Fruit fly (Drosophila melanogaster) whole organism, embryonic: ENCODE data around the gene CG11970.

ENCODE experiments used
- ATbp ChIP-seq: fragments of 200-800 bp; sonication (Bioruptor generic); optimal IDR thresholded peaks from 2 replicates; lab custom pipeline; 2017; ENCODE audit warnings: missing biosample characterization, mild to moderate bottlenecking, missing genetic modification characterization, missing genetic modification reagents
- Atf6 ChIP-seq: fragments of 200-800 bp; sonication (Bioruptor generic); IDR thresholded peaks from 2 replicates; pipeline ENCODE4 v1.3.6; 2022; ENCODE audit warnings: missing biosample characterization, missing genetic modification characterization
- CG11398 ChIP-seq: fragments of 200-800 bp; sonication (Bioruptor generic); optimal IDR thresholded peaks from 2 replicates; lab custom pipeline; 2016; ENCODE audit warnings: missing biosample characterization, missing genetic modification characterization
- CG12299 ChIP-seq: fragments of 200-800 bp; sonication (Bioruptor generic); optimal IDR thresholded peaks from 2 replicates; lab custom pipeline; 2018; ENCODE audit warnings: missing biosample characterization, mild to moderate bottlenecking, missing genetic modification characterization
- CG1233 ChIP-seq: fragments of 200-800 bp; sonication (Bioruptor generic); optimal IDR thresholded peaks from 4 replicates; lab custom pipeline; 2018; ENCODE audit warnings: missing biosample characterization, mild to moderate bottlenecking, missing genetic modification characterization
- CG12659 ChIP-seq: fragments of 200-800 bp; sonication (Bioruptor generic); optimal IDR thresholded peaks from 3 replicates; lab custom pipeline; 2017; ENCODE audit warnings: mild to moderate bottlenecking, missing biosample characterization, missing genetic modification reagents, missing genetic modification characterization
- CG12744 ChIP-seq: fragments of 200-800 bp; sonication (Bioruptor generic); optimal IDR thresholded peaks from 2 replicates; lab custom pipeline; 2016; ENCODE audit warnings: missing biosample characterization, missing genetic modification characterization
- CG15479 ChIP-seq: fragments of 200-800 bp; sonication (Bioruptor generic); optimal IDR thresholded peaks from 3 replicates; lab custom pipeline; 2019; ENCODE audit warnings: missing biosample characterization, mild to moderate bottlenecking, missing genetic modification characterization, moderate library complexity
- CG15514 ChIP-seq: fragments of 200-800 bp; sonication (Bioruptor generic); optimal IDR thresholded peaks from 3 replicates; lab custom pipeline; 2017; ENCODE audit warnings: missing biosample characterization, missing genetic modification characterization, mild to moderate bottlenecking, moderate library complexity, missing genetic modification reagents
- CG15601 ChIP-seq: fragments of 200-800 bp; sonication (Bioruptor generic); optimal IDR thresholded peaks from 3 replicates; lab custom pipeline; 2019; ENCODE audit warnings: missing biosample characterization, mild to moderate bottlenecking, missing genetic modification characterization, moderate library complexity
- CG17802 ChIP-seq: fragments of 200-800 bp; sonication (Bioruptor generic); optimal IDR thresholded peaks from 2 replicates; lab custom pipeline; 2018; ENCODE audit warnings: missing biosample characterization, mild to moderate bottlenecking, missing genetic modification characterization, moderate library complexity
- CG2116 ChIP-seq: fragments of 200-800 bp; sonication (Bioruptor generic); optimal IDR thresholded peaks from 3 replicates; lab custom pipeline; 2018; ENCODE audit warnings: missing biosample characterization, mild to moderate bottlenecking, missing genetic modification characterization
- CG3163 ChIP-seq: fragments of 200-800 bp; sonication (Bioruptor generic); optimal IDR thresholded peaks from 3 replicates; lab custom pipeline; 2016; ENCODE audit warnings: missing biosample characterization, missing genetic modification characterization
- CG3838 ChIP-seq: fragments of 200-800 bp; sonication (Bioruptor generic); optimal IDR thresholded peaks from 3 replicates; lab custom pipeline; 2016; ENCODE audit warnings: missing biosample characterization, missing genetic modification characterization
- CG4617 ChIP-seq: fragments of 200-800 bp; sonication (Bioruptor generic); optimal IDR thresholded peaks from 3 replicates; lab custom pipeline; 2016; ENCODE audit warnings: missing biosample characterization, missing genetic modification characterization, borderline replicate concordance
- CG5180 ChIP-seq: fragments of 200-800 bp; sonication (Bioruptor generic); optimal IDR thresholded peaks from 3 replicates; lab custom pipeline; 2017; ENCODE audit warnings: missing biosample characterization, missing genetic modification characterization, mild to moderate bottlenecking, moderate library complexity, missing genetic modification reagents
- CG6813 ChIP-seq: fragments of 200-800 bp; sonication (Bioruptor generic); optimal IDR thresholded peaks from 2 replicates; lab custom pipeline; 2017; ENCODE audit warnings: missing biosample characterization, missing genetic modification characterization, mild to moderate bottlenecking, moderate library complexity, missing genetic modification reagents
- CG7556 ChIP-seq: fragments of 200-800 bp; sonication (Bioruptor generic); optimal IDR thresholded peaks from 2 replicates; lab custom pipeline; 2017; ENCODE audit warnings: missing biosample characterization, mild to moderate bottlenecking, missing genetic modification characterization
- CG8359 ChIP-seq: fragments of 200-800 bp; sonication (Bioruptor generic); optimal IDR thresholded peaks from 2 replicates; lab custom pipeline; 2017; ENCODE audit warnings: missing biosample characterization, mild to moderate bottlenecking, missing genetic modification characterization, borderline replicate concordance
- CG9609 ChIP-seq: fragments of 200-800 bp; sonication (Bioruptor generic); optimal IDR thresholded peaks from 3 replicates; lab custom pipeline; 2016; ENCODE audit warnings: missing biosample characterization, missing genetic modification characterization
- CHES-1-like ChIP-seq: fragments of 200-800 bp; sonication (Bioruptor generic); optimal IDR thresholded peaks from 2 replicates; lab custom pipeline; 2016; ENCODE audit warnings: missing biosample characterization, missing genetic modification characterization
- CoRest ChIP-seq: fragments of 200-800 bp; sonication (Bioruptor generic); optimal IDR thresholded peaks from 3 replicates; lab custom pipeline; 2018; ENCODE audit warnings: missing biosample characterization, mild to moderate bottlenecking, missing genetic modification characterization, moderate library complexity
- HLHmδ ChIP-seq: fragments of 200-800 bp; sonication (Bioruptor generic); optimal IDR thresholded peaks from 2 replicates; lab custom pipeline; 2018; ENCODE audit warnings: missing biosample characterization, mild to moderate bottlenecking, missing genetic modification characterization, moderate library complexity
- Hmr ChIP-seq: fragments of 200-800 bp; sonication (Bioruptor generic); optimal IDR thresholded peaks from 3 replicates; lab custom pipeline; 2017; ENCODE audit warnings: mild to moderate bottlenecking, missing biosample characterization, missing genetic modification reagents, missing genetic modification characterization
- Max ChIP-seq: fragments of 200-800 bp; sonication (Bioruptor generic); optimal IDR thresholded peaks from 2 replicates; lab custom pipeline; 2016; ENCODE audit warnings: missing biosample characterization, mild to moderate bottlenecking, missing genetic modification characterization
- NK7.1 ChIP-seq: fragments of 200-800 bp; sonication (Bioruptor generic); optimal IDR thresholded peaks from 3 replicates; lab custom pipeline; 2016; ENCODE audit warnings: missing biosample characterization, missing genetic modification characterization
- Nf-YB ChIP-seq: fragments of 200-800 bp; sonication (Bioruptor generic); optimal IDR thresholded peaks from 3 replicates; lab custom pipeline; 2019; ENCODE audit warnings: missing biosample characterization, mild to moderate bottlenecking, missing genetic modification characterization, moderate library complexity
- Sry-δ ChIP-seq: fragments of 200-800 bp; sonication (Bioruptor generic); optimal IDR thresholded peaks from 2 replicates; lab custom pipeline; 2016; ENCODE audit warnings: missing biosample characterization, missing genetic modification characterization
- Xbp1 ChIP-seq: fragments of 200-800 bp; sonication (Bioruptor generic); optimal IDR thresholded peaks from 3 replicates; lab custom pipeline; 2016; ENCODE audit warnings: missing biosample characterization, mild to moderate bottlenecking, missing genetic modification characterization
- bowl ChIP-seq: fragments of 200-800 bp; sonication (Bioruptor generic); IDR thresholded peaks from 2 replicates; pipeline ENCODE4 v1.3.6; 2022; ENCODE audit warnings: missing biosample characterization, missing genetic modification characterization
- bsh ChIP-seq, 2 experiments: fragments of 200-800 bp; sonication (Bioruptor generic); optimal IDR thresholded peaks; 2 replicates each; lab custom pipeline; 2017 to 2018; ENCODE audit warnings: mild to moderate bottlenecking in 2 of 2, missing biosample characterization in 2 of 2, missing genetic modification characterization in 2 of 2, moderate library complexity in 1 of 2
- chif ChIP-seq, 2 experiments: fragments of 200-800 bp; sonication (Bioruptor generic); optimal IDR thresholded peaks; 3 replicates each; lab custom pipeline; 2016; ENCODE audit warnings: missing biosample characterization in 2 of 2, missing genetic modification characterization in 2 of 2
- chm ChIP-seq: fragments of 200-800 bp; sonication (Bioruptor generic); IDR thresholded peaks from 2 replicates; pipeline ENCODE4 v1.3.6; 2022; ENCODE audit warnings: missing biosample characterization, missing genetic modification characterization
- corto ChIP-seq: fragments of 200-800 bp; sonication (Bioruptor generic); optimal IDR thresholded peaks from 2 replicates; lab custom pipeline; 2016; ENCODE audit warnings: missing biosample characterization, mild to moderate bottlenecking, missing genetic modification characterization, moderate library complexity
- dmrt11E ChIP-seq: fragments of 200-800 bp; sonication (Bioruptor generic); optimal IDR thresholded peaks from 3 replicates; lab custom pipeline; 2018; ENCODE audit warnings: missing biosample characterization, mild to moderate bottlenecking, missing genetic modification characterization, moderate library complexity
- dpn ChIP-seq, 2 experiments: fragments of 200-800 bp; sonication (Bioruptor generic); optimal IDR thresholded peaks; 3 replicates each; lab custom pipeline; 2016; ENCODE audit warnings: missing biosample characterization in 2 of 2, missing genetic modification characterization in 2 of 2
- fd3F ChIP-seq: fragments of 200-800 bp; sonication (Bioruptor generic); optimal IDR thresholded peaks from 2 replicates; lab custom pipeline; 2018; ENCODE audit warnings: missing biosample characterization, mild to moderate bottlenecking, missing genetic modification characterization, moderate library complexity
- gce ChIP-seq: fragments of 200-800 bp; sonication (Bioruptor generic); IDR thresholded peaks from 3 replicates; pipeline ENCODE4 v1.3.6; 2022; ENCODE audit warnings: missing biosample characterization, missing genetic modification characterization
- lilli ChIP-seq: fragments of 200-800 bp; sonication (Bioruptor generic); optimal IDR thresholded peaks from 3 replicates; lab custom pipeline; 2016; ENCODE audit warnings: missing biosample characterization, missing genetic modification characterization
- luna ChIP-seq: fragments of 200-800 bp; sonication (Bioruptor generic); optimal IDR thresholded peaks from 2 replicates; lab custom pipeline; 2016; ENCODE audit warnings: missing biosample characterization, missing genetic modification characterization
- mam ChIP-seq: fragments of 200-800 bp; sonication (Bioruptor generic); optimal IDR thresholded peaks from 3 replicates; lab custom pipeline; 2016; ENCODE audit warnings: missing biosample characterization, missing genetic modification characterization
- nmo ChIP-seq: fragments of 200-800 bp; sonication (Bioruptor generic); optimal IDR thresholded peaks from 2 replicates; lab custom pipeline; 2018; ENCODE audit warnings: missing biosample characterization, mild to moderate bottlenecking, missing genetic modification characterization, moderate library complexity
- pita ChIP-seq: fragments of 200-800 bp; sonication (Bioruptor generic); optimal IDR thresholded peaks from 2 replicates; lab custom pipeline; 2017; ENCODE audit warnings: missing biosample characterization, mild to moderate bottlenecking, missing genetic modification characterization
- run ChIP-seq: fragments of 200-800 bp; sonication (Bioruptor generic); optimal IDR thresholded peaks from 3 replicates; lab custom pipeline; 2018; ENCODE audit warnings: missing biosample characterization, mild to moderate bottlenecking, missing genetic modification characterization
- ssp ChIP-seq: fragments of 200-800 bp; sonication (Bioruptor generic); IDR thresholded peaks from 2 replicates; pipeline ENCODE4 v1.3.6; 2022; ENCODE audit warnings: missing biosample characterization, missing genetic modification characterization
- sug ChIP-seq: fragments of 200-800 bp; optimal IDR thresholded peaks from 2 replicates; lab custom pipeline; 2019; ENCODE audit warnings: missing biosample characterization, mild to moderate bottlenecking, missing genetic modification characterization, moderate library complexity
- toy ChIP-seq: fragments of 200-800 bp; sonication (Bioruptor generic); IDR thresholded peaks from 2 replicates; pipeline ENCODE4 v1.3.6; 2022; ENCODE audit warnings: missing biosample characterization, missing genetic modification characterization
- tup ChIP-seq: fragments of 200-800 bp; sonication (Bioruptor generic); optimal IDR thresholded peaks from 2 replicates; lab custom pipeline; 2016; ENCODE audit warnings: missing biosample characterization, mild to moderate bottlenecking, missing genetic modification characterization, moderate library complexity

CG11970 gene

DNA sequence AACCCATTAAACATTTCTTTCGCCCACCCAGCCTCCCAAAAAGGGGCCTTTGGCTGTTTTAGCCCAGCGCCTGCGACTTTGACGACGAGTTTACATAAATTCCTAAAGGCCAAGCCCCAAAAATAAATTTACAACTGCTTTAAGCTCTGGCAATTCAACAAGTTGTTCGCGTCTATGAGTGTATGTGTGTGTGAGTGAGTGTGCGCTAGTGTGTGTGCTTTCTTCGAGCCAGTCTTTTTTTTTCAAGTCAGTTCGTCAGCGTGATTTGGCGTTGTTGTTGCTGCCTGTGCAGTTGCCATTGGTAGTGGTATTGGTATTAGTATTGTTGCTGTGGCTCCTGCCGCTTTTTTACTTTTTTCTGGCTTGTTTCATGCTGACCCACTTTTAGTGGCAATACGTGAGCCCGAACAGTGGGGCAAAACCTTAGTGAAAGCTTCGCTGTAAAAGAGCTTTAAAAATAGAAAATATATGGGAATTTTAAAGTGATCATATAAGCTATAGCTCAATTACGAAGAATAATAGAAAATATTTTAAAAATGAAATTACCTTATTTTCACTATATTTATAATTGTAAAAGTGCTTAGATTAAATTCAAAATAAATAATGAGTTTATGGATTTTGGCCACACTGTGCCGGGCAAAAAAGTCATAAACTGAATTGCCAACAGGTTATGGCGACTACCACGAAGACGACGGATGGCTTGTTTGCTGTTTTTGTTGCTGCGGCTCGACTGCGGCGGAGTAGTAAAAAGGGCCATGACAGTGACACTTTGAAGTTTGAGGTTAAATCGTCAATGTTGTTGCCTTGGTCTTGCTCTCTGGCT is 38.8 kb upstream of the CG11970 start (continued):
- no peak for TF ChIP-seq HLHmδ
- TF ChIP-seq luna, result no peak
- no peak for TF ChIP-seq CHES-1-like (GFP tag; lab: Kevin White, UChicago)
- TF ChIP-seq CG6813 (GFP tag; lab: Kevin White, UChicago), result peak; percentile 70
- TF ChIP-seq chif (GFP tag; optimal IDR thresholded peaks at IDR 0.05; lab: Kevin White, UChicago), result peak in 1 of 2 experiments; percentile 39
- TF ChIP-seq CG9609 (GFP tag; lab: Kevin White, UChicago), result no peak
- TF ChIP-seq CoRest (tag; lab: Kevin White, UChicago), result peak; percentile 92
- TF ChIP-seq tup, result no peak
- TF ChIP-seq bowl (GFP tag; lab: Robert Waterston, UW), result peak; percentile 65; the same call in 1 of the 2 replicates
- no peak for TF ChIP-seq NK7.1 (GFP tag; lab: Kevin White, UChicago)
- peak; percentile 86 for TF ChIP-seq CG12659
- TF ChIP-seq lilli, result peak; percentile 62
- TF ChIP-seq Atf6 (GFP tag; lab: Robert Waterston, UW), result peak; percentile 84
- peak; percentile 54 for TF ChIP-seq CG8359 (GFP tag; lab: Kevin White, UChicago)
- peak; percentile 74 for TF ChIP-seq CG1233 (GFP tag; lab: Kevin White, UChicago)
- TF ChIP-seq CG11398, result no peak
- TF ChIP-seq Nf-YB (GFP tag; lab: Kevin White, UChicago), result peak; percentile 71
- TF ChIP-seq Hmr (GFP tag; lab: Kevin White, UChicago), result peak; percentile 83
- TF ChIP-seq ssp, result peak; percentile 76
- peak; percentile 37 for TF ChIP-seq CG2116 (GFP tag; lab: Kevin White, UChicago)
- peak; percentile 88 for TF ChIP-seq gce (GFP tag; lab: Robert Waterston, UW)
- peak; percentile 17 for TF ChIP-seq mam (GFP tag; lab: Kevin White, UChicago)
- TF ChIP-seq CG12299 (tag; lab: Kevin White, UChicago), result peak; percentile 85
- TF ChIP-seq nmo (GFP tag; lab: Kevin White, UChicago), result peak; percentile 93
- no peak for TF ChIP-seq pita (GFP tag; lab: Kevin White, UChicago)
- TF ChIP-seq fd3F (GFP tag; lab: Kevin White, UChicago), result peak; percentile 70
- peak; percentile 58 for TF ChIP-seq dmrt11E (tag; lab: Kevin White, UChicago)
- TF ChIP-seq CG5180 (GFP tag; lab: Kevin White, UChicago), result peak; percentile 73
- peak; percentile 76 for TF ChIP-seq sug (tag; lab: Kevin White, UChicago)
- TF ChIP-seq dpn (GFP tag; optimal IDR thresholded peaks at IDR 0.05; lab: Kevin White, UChicago), result peak; percentile 37 to 85
- no peak for TF ChIP-seq toy (GFP tag; lab: Robert Waterston, UW)
- peak; percentile 92 for TF ChIP-seq CG7556 (GFP tag; lab: Kevin White, UChicago)
- TF ChIP-seq ATbp, result peak; percentile 91
- peak; percentile 79 to 94 for TF ChIP-seq bsh (GFP tag; optimal IDR thresholded peaks at IDR 0.05; lab: Kevin White, UChicago)
- TF ChIP-seq CG4617 (GFP tag; lab: Kevin White, UChicago), result peak; percentile 5
- no peak for TF ChIP-seq chm (GFP tag; lab: Robert Waterston, UW)
- TF ChIP-seq CG3838 (GFP tag; lab: Kevin White, UChicago), result peak; percentile 33
- TF ChIP-seq CG17802 (tag; lab: Kevin White, UChicago), result peak; percentile 54
- TF ChIP-seq Xbp1 (GFP tag; lab: Kevin White, UChicago), result peak; percentile 83
- TF ChIP-seq corto (GFP tag; lab: Kevin White, UChicago), result peak; percentile 44
- TF ChIP-seq CG15514 (GFP tag; lab: Kevin White, UChicago), result peak; percentile 42
- TF ChIP-seq run (tag; lab: Kevin White, UChicago), result peak; percentile 84
- no peak for TF ChIP-seq CG15479 (GFP tag; lab: Kevin White, UChicago)
- TF ChIP-seq CG15601 (tag; lab: Kevin White, UChicago), result peak; percentile 90
- peak; percentile 11 for TF ChIP-seq CG12744
- TF ChIP-seq Max, result peak; percentile 65
- TF ChIP-seq Sry-δ (GFP tag; lab: Kevin White, UChicago), result no peak
- no peak for TF ChIP-seq CG3163 (GFP tag; lab: Kevin White, UChicago)
